Worm (Caenorhabditis elegans) whole organism, early embryonic: ENCODE measurements around the gene C33A11.2.

Experiments used
- aly-1 ChIP-seq: sonication (generic microtip); optimal IDR thresholded peaks from 2 replicates; lab custom pipeline; 2016; ENCODE audit warnings: missing genetic modification characterization, missing compliant biosample characterization
- ama-1 ChIP-seq: fragments of 150-350 bp; optimal IDR thresholded peaks from 2 replicates; lab custom pipeline; 2014
- ceh-13 ChIP-seq: fragments of 200-800 bp; sonication (Bioruptor generic); optimal IDR thresholded peaks from 2 replicates; lab custom pipeline; 2018; ENCODE audit warnings: mild to moderate bottlenecking, missing genetic modification characterization, missing compliant biosample characterization
- ets-7 ChIP-seq: sonication (generic microtip); optimal IDR thresholded peaks from 2 replicates; lab custom pipeline; 2016; ENCODE audit warnings: missing genotype, missing genetic modification characterization, missing compliant biosample characterization
- flt-1 ChIP-seq: fragments of 200-800 bp; sonication (Bioruptor generic); IDR thresholded peaks from 2 replicates; pipeline ENCODE4 v1.3.6; 2022; ENCODE audit warnings: missing genetic modification characterization, missing compliant biosample characterization
- hmbx-1 ChIP-seq: sonication (generic microtip); optimal IDR thresholded peaks from 2 replicates; lab custom pipeline; 2016; ENCODE audit warnings: mild to moderate bottlenecking, missing genetic modification characterization, missing compliant biosample characterization
- hmg-4 ChIP-seq: fragments of 200-800 bp; sonication (Bioruptor generic); optimal IDR thresholded peaks from 2 replicates; lab custom pipeline; 2018; ENCODE audit warnings: mild to moderate bottlenecking, missing genetic modification characterization, missing compliant biosample characterization
- hnd-1 ChIP-seq: sonication (generic microtip); optimal IDR thresholded peaks from 2 replicates; lab custom pipeline; 2016; ENCODE audit warnings: missing genetic modification characterization, missing compliant biosample characterization
- pes-1 ChIP-seq: fragments of 200-800 bp; sonication (Bioruptor generic); IDR thresholded peaks from 2 replicates; pipeline ENCODE4 v1.3.6; 2022; ENCODE audit warnings: missing genetic modification reagents, missing genetic modification characterization, missing compliant biosample characterization
- scrt-1 ChIP-seq: fragments of 200-800 bp; sonication (Bioruptor generic); IDR thresholded peaks from 2 replicates; pipeline ENCODE4 v1.3.6; 2022; ENCODE audit warnings: missing genetic modification characterization, missing compliant biosample characterization
- sea-1 ChIP-seq: fragments of 200-800 bp; sonication (Bioruptor generic); conservative IDR thresholded peaks from 2 replicates; pipeline ENCODE4 v1.3.6; 2022; ENCODE audit warnings: missing genetic modification characterization, missing compliant biosample characterization
- tbx-37 ChIP-seq: fragments of 200-800 bp; sonication (Bioruptor generic); conservative IDR thresholded peaks from 2 replicates; pipeline ENCODE4 v1.3.6; 2022; ENCODE audit warnings: missing genetic modification reagents, missing genetic modification characterization, missing compliant biosample characterization
- tra-4 ChIP-seq: sonication (generic microtip); optimal IDR thresholded peaks from 2 replicates; lab custom pipeline; 2017; ENCODE audit warnings: missing genetic modification characterization, missing compliant biosample characterization

ce11 chrX:15408577-15408976, 42.8 kb downstream of the C33A11.2 start:
- no peak for TF ChIP-seq ama-1
- TF ChIP-seq hnd-1 (tag; lab: Kevin White, UChicago), result no peak
- TF ChIP-seq tbx-37 (GFP tag; lab: Robert Waterston, UW), result no peak
- TF ChIP-seq tra-4 (tag; lab: Kevin White, UChicago), result no peak
- TF ChIP-seq scrt-1 (GFP tag; lab: Robert Waterston, UW), result no peak
- TF ChIP-seq pes-1, result no peak
- TF ChIP-seq flt-1 (GFP tag; lab: Robert Waterston, UW), result no peak
- no peak for TF ChIP-seq sea-1
- TF ChIP-seq ceh-13, result no peak
- no peak for TF ChIP-seq hmbx-1 (tag; lab: Kevin White, UChicago)
- no peak for TF ChIP-seq ets-7 (tag; lab: Kevin White, UChicago)
- TF ChIP-seq aly-1 (tag; lab: Kevin White, UChicago), result no peak
- TF ChIP-seq hmg-4 (GFP tag; lab: Kevin White, UChicago), result no peak
